Worm (Caenorhabditis elegans) whole organism, L1 larva: Measurements from ENCODE around the gene srx-133.

Experiments
- C04F5.9 ChIP-seq: sonication (generic microtip); optimal IDR thresholded peaks from 2 replicates; lab custom pipeline; 2016; ENCODE audit warnings: missing genetic modification characterization, missing compliant biosample characterization
- C16A3.4 ChIP-seq: fragments of 150-350 bp; optimal IDR thresholded peaks from 2 replicates; lab custom pipeline; 2014; ENCODE audit warnings: missing biosample characterization, missing genetic modification characterization
- F16B12.6 ChIP-seq: fragments of 150-350 bp; optimal IDR thresholded peaks from 2 replicates; lab custom pipeline; 2014; ENCODE audit warnings: missing biosample characterization, missing genetic modification characterization
- aha-1 ChIP-seq: fragments of 150-350 bp; optimal IDR thresholded peaks from 2 replicates; lab custom pipeline; 2014; ENCODE audit warnings: missing biosample characterization, missing genetic modification characterization
- aly-2 ChIP-seq: fragments of 150-350 bp; optimal IDR thresholded peaks from 2 replicates; lab custom pipeline; 2014; ENCODE audit warnings: missing biosample characterization, missing genetic modification characterization
- ama-1 ChIP-seq: fragments of 150-350 bp; optimal IDR thresholded peaks from 2 replicates; lab custom pipeline; 2014
- ceh-90 ChIP-seq: sonication (generic microtip); optimal IDR thresholded peaks from 2 replicates; lab custom pipeline; 2016; ENCODE audit warnings: missing genetic modification characterization, missing compliant biosample characterization
- efl-1 ChIP-seq, 4 experiments: fragments of 150-350 bp; optimal IDR thresholded peaks in 3 of 4; peaks in 1 of 4; 1 replicate in 1 of 4; 2 replicates in 3 of 4; lab custom pipeline; 2014; ENCODE audit warnings: missing biosample characterization in 2 of 4, missing genetic modification characterization in 2 of 4, missing genetic modification reagents in 2 of 4
- efl-3 ChIP-seq: fragments of 200-800 bp; sonication (Bioruptor generic); optimal IDR thresholded peaks from 2 replicates; lab custom pipeline; 2018; ENCODE audit warnings: mild to moderate bottlenecking, missing genetic modification characterization, missing compliant biosample characterization
- egl-13 ChIP-seq: sonication (generic microtip); optimal IDR thresholded peaks from 2 replicates; lab custom pipeline; 2016; ENCODE audit warnings: missing genotype, missing genetic modification reagents, missing genetic modification characterization, missing compliant biosample characterization
- ets-5 ChIP-seq: fragments of 200-800 bp; sonication (Bioruptor generic); IDR thresholded peaks from 2 replicates; pipeline ENCODE4 v1.3.6; 2022; ENCODE audit warnings: missing genetic modification characterization, missing compliant biosample characterization
- fkh-10 ChIP-seq: sonication (generic microtip); optimal IDR thresholded peaks from 2 replicates; lab custom pipeline; 2017; ENCODE audit warnings: missing biosample characterization, missing genetic modification reagents, missing genetic modification characterization
- hlh-17 ChIP-seq: fragments of 200-800 bp; sonication (Bioruptor generic); optimal IDR thresholded peaks from 2 replicates; lab custom pipeline; 2018; ENCODE audit warnings: missing genetic modification characterization, mild to moderate bottlenecking, missing compliant biosample characterization, moderate library complexity, borderline replicate concordance
- hpl-2 ChIP-seq: fragments of 150-350 bp; optimal IDR thresholded peaks from 2 replicates; lab custom pipeline; 2014; ENCODE audit warnings: missing biosample characterization, missing genetic modification reagents, missing genetic modification characterization
- irx-1 ChIP-seq: sonication (generic microtip); optimal IDR thresholded peaks from 2 replicates; lab custom pipeline; 2016; ENCODE audit warnings: missing genetic modification characterization, missing compliant biosample characterization
- jun-1 ChIP-seq: fragments of 150-350 bp; optimal IDR thresholded peaks from 2 replicates; lab custom pipeline; 2014; ENCODE audit warnings: missing biosample characterization, missing genetic modification reagents, missing genetic modification characterization
- lin-39 ChIP-seq: fragments of 150-350 bp; optimal IDR thresholded peaks from 2 replicates; lab custom pipeline; 2014; ENCODE audit warnings: missing biosample characterization, missing genetic modification reagents, missing genetic modification characterization
- mab-9 ChIP-seq: fragments of 200-800 bp; sonication (Bioruptor generic); IDR thresholded peaks from 2 replicates; pipeline ENCODE4 v1.3.6; 2022; ENCODE audit warnings: missing genetic modification reagents, missing genetic modification characterization, missing compliant biosample characterization
- mef-2 ChIP-seq: fragments of 150-350 bp; optimal IDR thresholded peaks from 2 replicates; lab custom pipeline; 2014; ENCODE audit warnings: missing biosample characterization, missing genetic modification characterization
- nhr-11 ChIP-seq: fragments of 150-350 bp; optimal IDR thresholded peaks from 2 replicates; lab custom pipeline; 2014; ENCODE audit warnings: missing biosample characterization, missing genetic modification characterization
- nhr-12 ChIP-seq: sonication (generic microtip); optimal IDR thresholded peaks from 2 replicates; lab custom pipeline; 2017; ENCODE audit warnings: missing biosample characterization, missing genetic modification characterization
- nhr-19 ChIP-seq: fragments of 200-800 bp; sonication (Bioruptor generic); conservative IDR thresholded peaks from 2 replicates; pipeline ENCODE4 v1.3.6; 2022; ENCODE audit warnings: missing genetic modification characterization, missing compliant biosample characterization
- nhr-20 ChIP-seq: sonication (generic microtip); optimal IDR thresholded peaks from 2 replicates; lab custom pipeline; 2016; ENCODE audit warnings: mild to moderate bottlenecking, missing genetic modification characterization, missing compliant biosample characterization
- nhr-237 ChIP-seq: fragments of 150-350 bp; optimal IDR thresholded peaks from 2 replicates; lab custom pipeline; 2014; ENCODE audit warnings: missing biosample characterization, missing genetic modification characterization
- nhr-28 ChIP-seq: fragments of 150-350 bp; optimal IDR thresholded peaks from 2 replicates; lab custom pipeline; 2014; ENCODE audit warnings: missing biosample characterization, missing genetic modification characterization
- nhr-71 ChIP-seq: sonication (generic microtip); optimal IDR thresholded peaks from 2 replicates; lab custom pipeline; 2016; ENCODE audit warnings: mild to moderate bottlenecking, missing genetic modification characterization, moderate library complexity, missing compliant biosample characterization
- nhr-85 ChIP-seq: sonication (generic microtip); peaks from one replicate; lab custom pipeline; 2016; ENCODE audit warnings: missing genetic modification characterization, inconsistent platforms, missing compliant biosample characterization
- pag-3 ChIP-seq: sonication (generic microtip); optimal IDR thresholded peaks from 2 replicates; lab custom pipeline; 2017; ENCODE audit warnings: missing genetic modification characterization, mild to moderate bottlenecking, missing compliant biosample characterization, antibody characterized with exemption, borderline replicate concordance; ENCODE audit not compliant: insufficient read depth
- pax-3 ChIP-seq: fragments of 200-800 bp; sonication (Bioruptor generic); optimal IDR thresholded peaks from 2 replicates; lab custom pipeline; 2018; ENCODE audit warnings: mild to moderate bottlenecking, missing genetic modification characterization, moderate library complexity, missing compliant biosample characterization
- rnt-1 ChIP-seq: sonication (generic microtip); optimal IDR thresholded peaks from 2 replicates; lab custom pipeline; 2016; ENCODE audit warnings: mild to moderate bottlenecking, missing genetic modification characterization, moderate library complexity, missing compliant biosample characterization
- snpc-4 ChIP-seq: fragments of 150-350 bp; optimal IDR thresholded peaks from 2 replicates; lab custom pipeline; 2014; ENCODE audit warnings: missing biosample characterization, missing genetic modification characterization
- snu-23 ChIP-seq: sonication (generic microtip); optimal IDR thresholded peaks from 2 replicates; lab custom pipeline; 2016; ENCODE audit warnings: missing genetic modification characterization, missing compliant biosample characterization
- unc-30 ChIP-seq: sonication (generic microtip); optimal IDR thresholded peaks from 2 replicates; lab custom pipeline; 2017; ENCODE audit warnings: missing biosample characterization, missing genetic modification characterization
- vab-15 ChIP-seq: sonication (generic microtip); optimal IDR thresholded peaks from 2 replicates; lab custom pipeline; 2017; ENCODE audit warnings: missing genotype, mild to moderate bottlenecking, missing genetic modification characterization, missing compliant biosample characterization
- ztf-11 ChIP-seq, 2 experiments: sonication (generic microtip); optimal IDR thresholded peaks; 2 replicates each; lab custom pipeline; 2016 to 2017; ENCODE audit warnings: missing genetic modification characterization in 2 of 2, missing biosample characterization in 1 of 2, missing compliant biosample characterization in 1 of 2

srx-133 gene

DNA sequence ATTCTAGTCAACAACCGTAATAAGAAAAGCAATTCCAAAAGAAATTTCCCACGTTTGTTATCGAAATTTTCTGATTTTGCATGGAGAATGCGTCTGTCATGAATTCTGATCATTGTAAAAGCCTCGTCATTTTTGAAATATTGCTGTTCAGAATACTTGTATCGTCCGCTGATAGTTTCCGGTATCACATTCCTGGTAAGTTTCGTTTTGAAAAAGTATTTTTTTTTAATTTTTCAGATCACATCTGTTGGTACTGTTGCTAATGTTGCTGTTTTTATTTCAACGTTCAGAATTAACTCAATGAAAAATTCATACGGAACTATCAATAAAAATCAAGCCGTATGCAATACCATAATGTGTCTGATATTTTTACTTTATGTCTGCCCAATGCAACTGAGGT, 7.6 kb upstream of the srx-133 start, which contains the start of gene srx-17:
Gene srx-17 (plus strand): TSS at position 301 of the 400 bp plus-strand sequence.
- TF ChIP-seq C16A3.4 (tag; lab: Kevin White, UChicago), result no peak
- TF ChIP-seq snu-23 (GFP tag; lab: Kevin White, UChicago), result no peak
- TF ChIP-seq snpc-4 (tag; lab: Kevin White, UChicago), result no peak
- no peak for TF ChIP-seq efl-1 (optimal IDR thresholded peaks at IDR 0.05; lab: Kevin White, UChicago)
- peak in 1 of 2 experiments; percentile 29 for TF ChIP-seq efl-1 (GFP tag; optimal IDR thresholded peaks at IDR 0.05 in 1 of 2; lab: Kevin White, UChicago)
- no peak for TF ChIP-seq nhr-19
- TF ChIP-seq F16B12.6 (tag; lab: Kevin White, UChicago), result no peak
- no peak for TF ChIP-seq irx-1 (tag; lab: Kevin White, UChicago)

DNA sequence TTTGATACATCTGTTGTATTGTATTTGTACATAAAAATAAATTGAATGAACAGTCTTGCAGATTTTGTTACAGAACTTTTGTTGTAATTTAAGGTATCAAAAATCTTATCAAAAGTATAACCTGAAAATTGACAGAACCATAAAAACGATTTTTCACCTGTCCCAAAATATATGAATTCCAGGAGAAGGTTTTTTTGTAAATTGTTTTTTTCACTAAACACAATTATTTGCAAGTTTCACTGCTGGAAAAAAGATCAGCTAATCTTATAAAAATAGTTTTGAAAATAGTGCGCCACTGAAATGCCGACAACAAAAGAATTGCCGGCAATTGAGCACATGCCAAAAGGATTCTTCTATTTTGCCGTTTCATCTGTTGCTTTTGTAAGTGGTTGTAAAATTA, 5.3 kb upstream of the srx-133 start, which contains the start of gene srx-130:
Gene srx-130 (plus strand): TSS at position 301 of the 400 bp plus-strand sequence.
- TF ChIP-seq efl-3 (GFP tag; lab: Kevin White, UChicago), result no peak
- TF ChIP-seq nhr-11, result no peak
- TF ChIP-seq ceh-90, result no peak
- no peak for TF ChIP-seq mef-2 (tag; lab: Kevin White, UChicago)

DNA sequence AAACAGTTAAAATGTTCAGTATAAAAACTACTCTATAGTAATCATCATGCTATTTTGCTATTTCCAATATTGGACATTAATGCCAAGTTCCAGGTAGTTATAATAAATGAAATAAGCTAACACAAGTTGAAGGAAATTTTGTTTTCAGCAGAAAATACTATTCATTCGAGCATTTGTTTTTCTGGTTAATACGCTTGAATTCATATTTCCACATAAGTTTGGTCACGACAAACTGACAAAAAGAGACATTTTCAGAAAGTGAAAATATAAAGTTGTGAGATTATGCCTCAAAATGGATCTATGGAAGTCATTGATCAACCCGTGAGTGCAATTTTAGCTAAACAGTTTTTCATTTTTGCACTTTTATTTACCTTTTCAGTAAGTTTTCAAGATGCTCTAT, 3.3 kb upstream of the srx-133 start, which contains the start of gene srx-131:
Gene srx-131 (plus strand): TSS at position 301 of the 400 bp plus-strand sequence.
- TF ChIP-seq nhr-71 (tag; lab: Kevin White, UChicago) (no peak), jun-1 (tag; lab: Kevin White, UChicago) (no peak), ets-5 (GFP tag; lab: Robert Waterston, UW) (no peak), ceh-90 (no peak), ztf-11 (tag; optimal IDR thresholded peaks at IDR 0.05; lab: Kevin White, UChicago) (no peak), irx-1 (tag; lab: Kevin White, UChicago) (no peak), C04F5.9 (no peak), pax-3 (no peak), ama-1 (lab: Kevin White, UChicago) (no peak), nhr-12 (tag; lab: Kevin White, UChicago) (no peak), fkh-10 (GFP tag; lab: Kevin White, UChicago) (no peak), pag-3 (tag; lab: Kevin White, UChicago) (no peak), rnt-1 (tag; lab: Kevin White, UChicago) (no peak)
- TF ChIP-seq, all 84 proteins: peak for 0

- no peak for TF ChIP-seq ceh-90
- TF ChIP-seq, all 84 proteins: peak for 0
These were observed 1.7 kb downstream of the srx-133 start, which contains the start of gene hpx-2 for ce11 chrV:13850170-13850569. hpx-2 (plus strand) TSS chrV:13850470.

DNA sequence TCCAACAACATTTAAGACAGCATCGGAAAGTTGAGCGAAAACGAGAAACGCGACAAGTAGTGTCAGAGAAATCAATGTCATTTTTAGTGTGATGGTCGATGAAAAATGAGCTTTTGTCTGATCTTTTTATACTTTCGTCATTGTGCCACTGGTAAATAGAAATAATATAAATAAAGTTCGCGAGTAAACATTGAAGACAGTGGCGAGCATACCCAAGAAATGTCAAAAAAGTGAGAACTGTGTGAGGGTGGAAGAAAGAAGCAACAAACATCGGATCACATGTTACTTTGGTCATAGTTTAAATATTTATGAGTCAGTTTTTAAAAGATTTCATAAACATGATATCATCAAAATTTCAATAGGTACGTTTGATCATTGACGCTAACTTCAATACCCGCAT, 5.8 kb downstream of the srx-133 start, which contains the start of gene ttr-21:
Gene ttr-21 (minus strand): TSS at position 100 of the 400 bp plus-strand sequence.
- TF ChIP-seq rnt-1 (tag; lab: Kevin White, UChicago), result no peak
- TF ChIP-seq egl-13 (tag; lab: Kevin White, UChicago), result no peak
- TF ChIP-seq nhr-20 (tag; lab: Kevin White, UChicago), result peak; percentile 9
- TF ChIP-seq unc-30 (tag; lab: Kevin White, UChicago), result no peak

ce11 chrV:13856376-13856775, 7.9 kb downstream of the srx-133 start, which contains the start of gene srx-134:
srx-134 (minus strand) TSS chrV:13856476.
- no peak for TF ChIP-seq aha-1 (tag; lab: Kevin White, UChicago)
- TF ChIP-seq mab-9 (GFP tag; lab: Robert Waterston, UW), result no peak
- no peak for TF ChIP-seq nhr-19
- TF ChIP-seq hlh-17 (GFP tag; lab: Kevin White, UChicago), result no peak
- TF ChIP-seq nhr-237 (tag; lab: Kevin White, UChicago), result no peak
- TF ChIP-seq vab-15 (tag; lab: Kevin White, UChicago), result no peak
- no peak for TF ChIP-seq aly-2 (tag; lab: Kevin White, UChicago)
- no peak for TF ChIP-seq hpl-2
- TF ChIP-seq nhr-85, result no peak
- TF ChIP-seq ets-5 (GFP tag; lab: Robert Waterston, UW), result no peak
- no peak for TF ChIP-seq lin-39 (tag; lab: Kevin White, UChicago)
- no peak for TF ChIP-seq nhr-28
